Worm (Caenorhabditis elegans) whole organism, early embryonic: ENCODE measurements around the gene gst-30.

Experiments
- F13C5.2 ChIP-seq: sonication (generic microtip); optimal IDR thresholded peaks from 2 replicates; lab custom pipeline; 2017; ENCODE audit warnings: mild to moderate bottlenecking, missing genetic modification characterization, inconsistent platforms, missing compliant biosample characterization
- flt-1 ChIP-seq: fragments of 200-800 bp; sonication (Bioruptor generic); IDR thresholded peaks from 2 replicates; pipeline ENCODE4 v1.3.6; 2022; ENCODE audit warnings: missing genetic modification characterization, missing compliant biosample characterization
- scrt-1 ChIP-seq: fragments of 200-800 bp; sonication (Bioruptor generic); IDR thresholded peaks from 2 replicates; pipeline ENCODE4 v1.3.6; 2022; ENCODE audit warnings: missing genetic modification characterization, missing compliant biosample characterization
- tbx-37 ChIP-seq: fragments of 200-800 bp; sonication (Bioruptor generic); conservative IDR thresholded peaks from 2 replicates; pipeline ENCODE4 v1.3.6; 2022; ENCODE audit warnings: missing genetic modification reagents, missing genetic modification characterization, missing compliant biosample characterization
- tra-4 ChIP-seq: sonication (generic microtip); optimal IDR thresholded peaks from 2 replicates; lab custom pipeline; 2017; ENCODE audit warnings: missing genetic modification characterization, missing compliant biosample characterization

ce11 chrII:4953289-4953688 is 18.4 kb upstream of the gst-30 start, which contains the start of gene ndx-3:
- TF ChIP-seq flt-1 (no peak), F13C5.2 (tag; lab: Kevin White, UChicago) (no peak), scrt-1 (GFP tag; lab: Robert Waterston, UW) (no peak), tra-4 (tag; lab: Kevin White, UChicago) (no peak), tbx-37 (GFP tag; lab: Robert Waterston, UW) (no peak)
